Fruit fly (Drosophila melanogaster): ENCODE measurements around the gene Pi4KIIIalpha.
A peak's percentile ranks its signal among the peaks of the same experiment; 100 is the strongest.

Gene Pi4KIIIalpha

dm6 chrX:2647472-2647883 lies 22.9 kb downstream of the Pi4KIIIalpha start (continued):
- no peak for TF ChIP-seq nerfin-2 (GFP tag; IDR thresholded peaks at IDR 0.05; ENCODE audit: partially characterized antibody)
- peak; percentile 34; the same call in 1 of the 3 replicates for TF ChIP-seq B-H1 (GFP tag; IDR thresholded peaks at IDR 0.05)
- no peak for TF ChIP-seq CG12071 (GFP tag; optimal IDR thresholded peaks at IDR 0.05)
- no peak for TF ChIP-seq gfzf (GFP tag; optimal IDR thresholded peaks at IDR 0.05)
- TF ChIP-seq kni (GFP tag; optimal IDR thresholded peaks at IDR 0.05), result peak; percentile 27
- no peak for TF ChIP-seq zen (tag; optimal IDR thresholded peaks at IDR 0.05)
- TF ChIP-seq CG4707 (GFP tag; optimal IDR thresholded peaks at IDR 0.05), result no peak
- TF ChIP-seq run (tag; optimal IDR thresholded peaks at IDR 0.05), result peak; percentile 53
- TF ChIP-seq trh (GFP tag; optimal IDR thresholded peaks at IDR 0.05), result peak; percentile 11
- no peak for TF ChIP-seq Dip2 (GFP tag; IDR thresholded peaks at IDR 0.05)
- TF ChIP-seq wdn (GFP tag; IDR thresholded peaks at IDR 0.05), result no peak
- TF ChIP-seq CG4617 (GFP tag; optimal IDR thresholded peaks at IDR 0.05; ENCODE audit: borderline replicate concordance), result no peak
- TF ChIP-seq BEAF-32 (GFP tag; optimal IDR thresholded peaks at IDR 0.05), result no peak
- TF ChIP-seq cas (GFP tag; IDR thresholded peaks at IDR 0.05), result no peak
- peak; percentile 76 for TF ChIP-seq lbe (GFP tag; optimal IDR thresholded peaks at IDR 0.05)
- TF ChIP-seq CG10959 (GFP tag; IDR thresholded peaks at IDR 0.05), result no peak
- no peak for TF ChIP-seq Hr78 (GFP tag; optimal IDR thresholded peaks at IDR 0.05)
- no peak for TF ChIP-seq CG16813 (GFP tag; IDR thresholded peaks at IDR 0.05; ENCODE audit: partially characterized antibody)
- peak; percentile 96 for TF ChIP-seq Med (GFP tag)
- no peak for TF ChIP-seq bowl (GFP tag; IDR thresholded peaks at IDR 0.05)
- TF ChIP-seq al (GFP tag; IDR thresholded peaks at IDR 0.05), result 0 out of 2 replicates have a peak, but pooled peaks have one; percentile 11
- no peak for TF ChIP-seq CG1792 (GFP tag; optimal IDR thresholded peaks at IDR 0.05)
- TF ChIP-seq CkIIα-i1 (GFP tag; IDR thresholded peaks at IDR 0.05), result no peak
- TF ChIP-seq sr (GFP tag; IDR thresholded peaks at IDR 0.05), result peak; percentile 4; the same call in 1 of the 3 replicates
- peak; percentile 24 for TF ChIP-seq CG31365 (tag; optimal IDR thresholded peaks at IDR 0.05)
- TF ChIP-seq CG10147 (GFP tag; optimal IDR thresholded peaks at IDR 0.05), result peak; percentile 56
- peak; percentile 18; the same call in 1 of the 2 replicates for TF ChIP-seq Oaz (GFP tag; IDR thresholded peaks at IDR 0.05)
- TF ChIP-seq CG33557 (GFP tag; optimal IDR thresholded peaks at IDR 0.05), result no peak
- TF ChIP-seq Scr (GFP tag; IDR thresholded peaks at IDR 0.05; ENCODE audit: partially characterized antibody), result no peak
- peak; percentile 57 for TF ChIP-seq ci (GFP tag; IDR thresholded peaks at IDR 0.05)
- TF ChIP-seq CG10654 (GFP tag; optimal IDR thresholded peaks at IDR 0.05), result peak; percentile 58
- no peak for TF ChIP-seq CG5245 (GFP tag; optimal IDR thresholded peaks at IDR 0.05)
- TF ChIP-seq Side (GFP tag; optimal IDR thresholded peaks at IDR 0.05), result peak; percentile 39
- peak; percentile 56 for TF ChIP-seq Meics (GFP tag; optimal IDR thresholded peaks at IDR 0.05)
- no peak for TF ChIP-seq CG13775 (GFP tag; optimal IDR thresholded peaks at IDR 0.05)
- TF ChIP-seq dpn (GFP tag; optimal IDR thresholded peaks at IDR 0.05), result peak; percentile 59 to 70
- no peak for TF ChIP-seq CG4282 (GFP tag; optimal IDR thresholded peaks at IDR 0.05)
- TF ChIP-seq Hmr (GFP tag; optimal IDR thresholded peaks at IDR 0.05), result peak; percentile 22
- TF ChIP-seq CG2678 (tag; optimal IDR thresholded peaks at IDR 0.05), result peak; percentile 79
- TF ChIP-seq CG12769 (tag; optimal IDR thresholded peaks at IDR 0.05), result peak; percentile 83
- no peak for TF ChIP-seq ham (GFP tag; IDR thresholded peaks at IDR 0.05)
- TF ChIP-seq Asciz (GFP tag; optimal IDR thresholded peaks at IDR 0.05), result peak; percentile 3
- 0 out of 3 replicates have a peak, but pooled peaks have one; percentile 25 for TF ChIP-seq CG6175 (GFP tag; IDR thresholded peaks at IDR 0.05)
- TF ChIP-seq stwl (tag; optimal IDR thresholded peaks at IDR 0.05), result no peak
- peak in 1 of 2 experiments; percentile 75 for TF ChIP-seq eve (GFP tag; optimal IDR thresholded peaks at IDR 0.05)
- peak; percentile 60 to 74 for TF ChIP-seq bsh (GFP tag; optimal IDR thresholded peaks at IDR 0.05)
- TF ChIP-seq Pdp1 (GFP tag; optimal IDR thresholded peaks at IDR 0.05), result peak; percentile 49 to 70
- no peak for TF ChIP-seq CG34376 (GFP tag; optimal IDR thresholded peaks at IDR 0.05)
- TF ChIP-seq HLH4C (GFP tag; IDR thresholded peaks at IDR 0.05; ENCODE audit: partially characterized antibody), result no peak
